Worm (Caenorhabditis elegans) whole organism, L1 larva: ENCODE results near the gene fbxa-102.

Source experiments
- C04F5.9 ChIP-seq: sonication (generic microtip); optimal IDR thresholded peaks from 2 replicates; lab custom pipeline; 2016; ENCODE audit warnings: missing genetic modification characterization, missing compliant biosample characterization
- ama-1 ChIP-seq: fragments of 150-350 bp; optimal IDR thresholded peaks from 2 replicates; lab custom pipeline; 2014
- ceh-63 ChIP-seq: fragments of 200-800 bp; sonication (Bioruptor generic); optimal IDR thresholded peaks from 2 replicates; lab custom pipeline; 2018; ENCODE audit warnings: mild to moderate bottlenecking, missing genetic modification characterization, missing compliant biosample characterization
- dpl-1 ChIP-seq, 3 experiments: fragments of 150-350 bp in 2 of 3; sonication (generic microtip) in 1 of 3; optimal IDR thresholded peaks; 2 replicates each; lab custom pipeline; 2014 to 2017; ENCODE audit warnings: missing biosample characterization in 3 of 3, missing genetic modification characterization in 3 of 3, missing genetic modification reagents in 3 of 3
- ets-5 ChIP-seq: fragments of 200-800 bp; sonication (Bioruptor generic); IDR thresholded peaks from 2 replicates; pipeline ENCODE4 v1.3.6; 2022; ENCODE audit warnings: missing genetic modification characterization, missing compliant biosample characterization
- hlh-4 ChIP-seq: sonication (generic microtip); optimal IDR thresholded peaks from 2 replicates; lab custom pipeline; 2016; ENCODE audit warnings: mild to moderate bottlenecking, missing genetic modification characterization, missing compliant biosample characterization
- jun-1 ChIP-seq: fragments of 150-350 bp; optimal IDR thresholded peaks from 2 replicates; lab custom pipeline; 2014; ENCODE audit warnings: missing biosample characterization, missing genetic modification reagents, missing genetic modification characterization
- nhr-76 ChIP-seq: sonication (generic microtip); optimal IDR thresholded peaks from 2 replicates; lab custom pipeline; 2017; ENCODE audit warnings: missing biosample characterization, missing genetic modification characterization

DNA sequence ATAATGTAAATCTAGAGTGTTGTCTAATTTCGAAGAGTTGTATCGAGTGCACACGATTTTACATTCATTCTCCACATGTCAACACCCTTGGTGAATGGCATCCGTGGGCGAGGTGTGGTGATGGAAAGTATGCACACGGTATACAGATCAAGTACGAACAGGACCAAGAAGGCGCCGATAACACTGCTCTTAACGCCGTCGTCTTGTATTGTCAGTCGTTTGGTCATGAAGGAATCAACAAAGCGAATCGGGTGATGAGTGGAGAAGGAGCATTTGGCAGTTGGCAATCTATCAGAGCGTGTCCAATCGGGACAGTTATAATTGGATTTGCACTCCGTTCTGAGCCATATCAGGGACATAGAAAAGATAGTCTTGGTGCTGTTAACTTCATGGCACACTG, 39.6 kb upstream of the fbxa-102 start:
- TF ChIP-seq nhr-76 (tag; lab: Kevin White, UChicago) (no peak), C04F5.9 (no peak), ama-1 (lab: Kevin White, UChicago) (no peak), dpl-1 (GFP tag; optimal IDR thresholded peaks at IDR 0.05; lab: Kevin White, UChicago) (no peak), hlh-4 (tag; lab: Kevin White, UChicago) (no peak), ets-5 (GFP tag; lab: Robert Waterston, UW) (no peak), jun-1 (tag; lab: Kevin White, UChicago) (no peak), ceh-63 (no peak)
